Fruit fly (Drosophila melanogaster) Kc167 (cell line): ENCODE results near the gene EMC5.

Experiments used
- Myc ChIP-seq: fragments of >200 bp; optimal IDR thresholded peaks from 2 replicates; lab custom pipeline; 2017; ENCODE audit warnings: missing external identifiers
- Sin3A ChIP-seq: fragments of >200 bp; optimal IDR thresholded peaks from 2 replicates; lab custom pipeline; 2018; ENCODE audit warnings: missing external identifiers
- h ChIP-seq: fragments of >200 bp; optimal IDR thresholded peaks from 3 replicates; lab custom pipeline; 2018; ENCODE audit warnings: missing external identifiers
- insv ChIP-seq: fragments of >200 bp; optimal IDR thresholded peaks from 3 replicates; lab custom pipeline; 2018; ENCODE audit warnings: missing external identifiers
- psq ChIP-seq: fragments of >200 bp; optimal IDR thresholded peaks from 2 replicates; lab custom pipeline; 2017; ENCODE audit warnings: missing external identifiers
- ttk ChIP-seq: sonication (Bioruptor generic); optimal IDR thresholded peaks from 2 replicates; lab custom pipeline; 2017; ENCODE audit warnings: missing external identifiers

- no peak for TF ChIP-seq h (lab: Kevin White, UChicago)
- TF ChIP-seq insv (lab: Kevin White, UChicago), result no peak
- no peak for TF ChIP-seq Sin3A
- no peak for TF ChIP-seq psq (lab: Kevin White, UChicago)
- no peak for TF ChIP-seq ttk
- no peak for TF ChIP-seq Myc (lab: Kevin White, UChicago)
Measured at dm6 chr2L:18979407-18979806, 8.1 kb upstream of the EMC5 start.
